Worm (Caenorhabditis elegans) whole organism, L4 larva: ENCODE data around the gene nmr-1.

ENCODE experiments used
- D1046.2 ChIP-seq: fragments of 200-800 bp; sonication (Bioruptor generic); IDR thresholded peaks from 2 replicates; pipeline ENCODE4 v1.3.6; 2022; ENCODE audit warnings: missing genetic modification characterization, missing compliant biosample characterization
- F26F4.8 ChIP-seq: fragments of 200-800 bp; sonication (Bioruptor generic); conservative IDR thresholded peaks from 2 replicates; pipeline ENCODE4 v1.3.6; 2022; ENCODE audit warnings: missing genetic modification characterization, missing compliant biosample characterization
- F37D6.2 ChIP-seq: sonication (generic microtip); optimal IDR thresholded peaks from 2 replicates; lab custom pipeline; 2016; ENCODE audit warnings: mild to moderate bottlenecking, missing genetic modification characterization, missing compliant biosample characterization
- F49E8.2 ChIP-seq: sonication (generic microtip); optimal IDR thresholded peaks from 2 replicates; lab custom pipeline; 2016; ENCODE audit warnings: missing compliant biosample characterization, mild to moderate bottlenecking, missing genetic modification characterization, borderline replicate concordance
- T20F7.1 ChIP-seq: fragments of 200-800 bp; sonication (Bioruptor generic); optimal IDR thresholded peaks from 2 replicates; lab custom pipeline; 2018; ENCODE audit warnings: mild to moderate bottlenecking, missing genetic modification characterization, missing compliant biosample characterization
- Y48G9A.11 ChIP-seq: fragments of 200-800 bp; sonication (Bioruptor generic); IDR thresholded peaks from 2 replicates; pipeline ENCODE4 v1.3.6; 2022; ENCODE audit warnings: missing genetic modification reagents, missing genetic modification characterization, missing compliant biosample characterization
- ZK546.5 ChIP-seq, 2 experiments: sonication (generic microtip); optimal IDR thresholded peaks; 2 replicates each; lab custom pipeline; 2017; ENCODE audit warnings: missing biosample characterization in 2 of 2, missing genetic modification characterization in 2 of 2
- aha-1 ChIP-seq: fragments of 150-350 bp; peaks from one replicate; lab custom pipeline; 2014; ENCODE audit warnings: missing biosample characterization, missing genetic modification characterization
- ama-1 ChIP-seq: fragments of 150-350 bp; optimal IDR thresholded peaks from 2 replicates; lab custom pipeline; 2014; ENCODE audit warnings: inconsistent platforms, mixed read lengths
- arid-1 ChIP-seq: fragments of 200-800 bp; sonication (Bioruptor generic); conservative IDR thresholded peaks from 2 replicates; pipeline ENCODE4 v1.3.6; 2022; ENCODE audit warnings: missing genetic modification reagents, missing genetic modification characterization, missing compliant biosample characterization
- ceh-82 ChIP-seq: sonication (generic microtip); optimal IDR thresholded peaks from 2 replicates; lab custom pipeline; 2017; ENCODE audit warnings: missing biosample characterization, missing genetic modification characterization
- daf-8 ChIP-seq: fragments of 200-800 bp; sonication (Bioruptor generic); IDR thresholded peaks from 2 replicates; pipeline ENCODE4 v1.3.6; 2022; ENCODE audit warnings: missing genetic modification characterization, missing compliant biosample characterization
- dmd-8 ChIP-seq: fragments of 200-800 bp; sonication (Bioruptor generic); IDR thresholded peaks from 2 replicates; pipeline ENCODE4 v1.3.6; 2022; ENCODE audit warnings: missing genetic modification characterization, missing compliant biosample characterization
- dpl-1 ChIP-seq: fragments of 150-350 bp; optimal IDR thresholded peaks from 2 replicates; lab custom pipeline; 2014; ENCODE audit warnings: missing biosample characterization, missing genetic modification reagents, missing genetic modification characterization
- egl-27 ChIP-seq: sonication (generic microtip); optimal IDR thresholded peaks from 3 replicates; lab custom pipeline; 2017; ENCODE audit warnings: missing biosample characterization, missing genetic modification reagents, missing genetic modification characterization
- egl-43 ChIP-seq: fragments of 200-800 bp; sonication (Bioruptor generic); IDR thresholded peaks from 2 replicates; pipeline ENCODE4 v1.3.6; 2022; ENCODE audit warnings: missing genetic modification reagents, missing genetic modification characterization, missing compliant biosample characterization
- fos-1 ChIP-seq: fragments of 150-350 bp; optimal IDR thresholded peaks from 2 replicates; lab custom pipeline; 2014; ENCODE audit warnings: missing biosample characterization, missing genetic modification characterization
- gei-8 ChIP-seq: fragments of 200-800 bp; sonication (Bioruptor generic); optimal IDR thresholded peaks from 2 replicates; lab custom pipeline; 2018; ENCODE audit warnings: mild to moderate bottlenecking, missing genetic modification characterization, missing compliant biosample characterization
- hif-1 ChIP-seq, 2 experiments: sonication (generic microtip); optimal IDR thresholded peaks; 2 replicates each; lab custom pipeline; 2016 to 2017; ENCODE audit warnings: missing compliant biosample characterization in 2 of 2, missing genetic modification characterization in 2 of 2, missing genetic modification reagents in 2 of 2, missing genotype in 2 of 2, mild to moderate bottlenecking in 1 of 2
- lin-13 ChIP-seq: fragments of 150-350 bp; optimal IDR thresholded peaks from 2 replicates; lab custom pipeline; 2014; ENCODE audit warnings: missing biosample characterization, missing genetic modification reagents, missing genetic modification characterization
- lin-38 ChIP-seq: fragments of 200-800 bp; sonication (Bioruptor generic); IDR thresholded peaks from 2 replicates; pipeline ENCODE4 v1.3.6; 2022; ENCODE audit warnings: missing genetic modification reagents, missing genetic modification characterization, missing compliant biosample characterization
- lir-3 ChIP-seq: sonication (generic microtip); optimal IDR thresholded peaks from 2 replicates; lab custom pipeline; 2016; ENCODE audit warnings: mild to moderate bottlenecking, missing genetic modification characterization, missing compliant biosample characterization
- lsy-2 ChIP-seq, 2 experiments: fragments of 150-350 bp in 1 of 2; sonication (generic microtip) in 1 of 2; optimal IDR thresholded peaks; 2 replicates each; lab custom pipeline; 2014 to 2017; ENCODE audit warnings: missing biosample characterization in 2 of 2, missing genetic modification characterization in 2 of 2
- madf-5 ChIP-seq, 2 experiments: fragments of 200-800 bp; sonication (Bioruptor generic); IDR thresholded peaks; 2 replicates each; pipeline ENCODE4 v1.3.6; 2022; ENCODE audit warnings: missing compliant biosample characterization in 2 of 2, missing genetic modification characterization in 2 of 2
- mes-2 ChIP-seq: sonication (generic microtip); optimal IDR thresholded peaks from 2 replicates; lab custom pipeline; 2016; ENCODE audit warnings: missing genotype, mild to moderate bottlenecking, missing genetic modification characterization, missing compliant biosample characterization; ENCODE audit not compliant: poor library complexity, severe bottlenecking
- mxl-3 ChIP-seq: fragments of 200-800 bp; sonication (Bioruptor generic); optimal IDR thresholded peaks from 2 replicates; lab custom pipeline; 2018; ENCODE audit warnings: mild to moderate bottlenecking, missing genetic modification characterization, missing compliant biosample characterization
- nhr-10 ChIP-seq: fragments of 150-350 bp; optimal IDR thresholded peaks from 2 replicates; lab custom pipeline; 2014; ENCODE audit warnings: missing biosample characterization, missing genetic modification characterization
- nhr-102 ChIP-seq: sonication (generic microtip); optimal IDR thresholded peaks from 2 replicates; lab custom pipeline; 2016; ENCODE audit warnings: mild to moderate bottlenecking, missing genetic modification characterization, moderate library complexity, missing compliant biosample characterization
- nhr-111 ChIP-seq: fragments of 200-800 bp; sonication (Bioruptor generic); optimal IDR thresholded peaks from 2 replicates; lab custom pipeline; 2018; ENCODE audit warnings: mild to moderate bottlenecking, missing genetic modification characterization, missing compliant biosample characterization
- nhr-28 ChIP-seq: fragments of 150-350 bp; optimal IDR thresholded peaks from 2 replicates; lab custom pipeline; 2014; ENCODE audit warnings: missing biosample characterization, missing genetic modification characterization
- nhr-41 ChIP-seq: fragments of 200-800 bp; sonication (Bioruptor generic); IDR thresholded peaks from 2 replicates; pipeline ENCODE4 v1.3.6; 2022; ENCODE audit warnings: missing genetic modification reagents, missing genetic modification characterization, missing compliant biosample characterization
- nhr-6 ChIP-seq: fragments of 150-350 bp; optimal IDR thresholded peaks from 2 replicates; lab custom pipeline; 2014; ENCODE audit warnings: missing biosample characterization, missing genetic modification characterization
- nhr-76 ChIP-seq: fragments of 150-350 bp; optimal IDR thresholded peaks from 2 replicates; lab custom pipeline; 2014; ENCODE audit warnings: missing biosample characterization, missing genetic modification characterization
- nhr-77 ChIP-seq: fragments of 150-350 bp; optimal IDR thresholded peaks from 2 replicates; lab custom pipeline; 2014; ENCODE audit warnings: missing biosample characterization, missing genetic modification characterization
- php-3 ChIP-seq: fragments of 200-800 bp; sonication (Bioruptor generic); IDR thresholded peaks from 2 replicates; pipeline ENCODE4 v1.3.6; 2022; ENCODE audit warnings: missing genetic modification reagents, missing genetic modification characterization, missing compliant biosample characterization
- rbr-2 ChIP-seq: sonication (generic microtip); optimal IDR thresholded peaks from 2 replicates; lab custom pipeline; 2016; ENCODE audit warnings: missing genotype, missing genetic modification characterization, missing compliant biosample characterization
- saeg-2 ChIP-seq: fragments of 200-800 bp; sonication (Bioruptor generic); IDR thresholded peaks from 2 replicates; pipeline ENCODE4 v1.3.6; 2022; ENCODE audit warnings: missing genetic modification reagents, missing genetic modification characterization, missing compliant biosample characterization
- sdz-12 ChIP-seq: fragments of 200-800 bp; sonication (Bioruptor generic); optimal IDR thresholded peaks from 2 replicates; lab custom pipeline; 2018; ENCODE audit warnings: mild to moderate bottlenecking, missing genetic modification characterization, missing compliant biosample characterization
- skn-1 ChIP-seq: fragments of 150-350 bp; optimal IDR thresholded peaks from 2 replicates; lab custom pipeline; 2014; ENCODE audit warnings: missing biosample characterization, missing genetic modification characterization
- snpc-1.2 ChIP-seq: fragments of 200-800 bp; sonication (Bioruptor generic); IDR thresholded peaks from 2 replicates; pipeline ENCODE4 v1.3.6; 2022; ENCODE audit warnings: missing genetic modification reagents, missing genetic modification characterization, missing compliant biosample characterization
- snpc-4 ChIP-seq: fragments of 150-350 bp; optimal IDR thresholded peaks from 2 replicates; lab custom pipeline; 2014; ENCODE audit warnings: missing biosample characterization, missing genetic modification characterization
- spr-3 ChIP-seq: fragments of 200-800 bp; sonication (Bioruptor generic); optimal IDR thresholded peaks from 2 replicates; lab custom pipeline; 2018; ENCODE audit warnings: mild to moderate bottlenecking, missing genetic modification characterization, missing compliant biosample characterization
- tag-97 ChIP-seq: fragments of 200-800 bp; sonication (Bioruptor generic); IDR thresholded peaks from 2 replicates; pipeline ENCODE4 v1.3.6; 2022; ENCODE audit warnings: missing genetic modification characterization, missing compliant biosample characterization
- tra-1 ChIP-seq: fragments of 200-800 bp; sonication (Bioruptor generic); IDR thresholded peaks from 2 replicates; pipeline ENCODE4 v1.3.6; 2022; ENCODE audit warnings: missing genetic modification reagents, missing genetic modification characterization, missing compliant biosample characterization
- unc-130 ChIP-seq: sonication (generic microtip); optimal IDR thresholded peaks from 2 replicates; lab custom pipeline; 2016; ENCODE audit warnings: missing genetic modification reagents, missing genetic modification characterization, missing compliant biosample characterization
- unc-39 ChIP-seq: sonication (generic microtip); optimal IDR thresholded peaks from 2 replicates; lab custom pipeline; 2017; ENCODE audit warnings: missing biosample characterization, missing genetic modification characterization
- vab-7 ChIP-seq: fragments of 200-800 bp; sonication (Bioruptor generic); IDR thresholded peaks from 2 replicates; pipeline ENCODE4 v1.3.6; 2022; ENCODE audit warnings: missing genetic modification reagents, missing genetic modification characterization, missing compliant biosample characterization
- zfp-3 ChIP-seq: fragments of 200-800 bp; sonication (Bioruptor generic); conservative IDR thresholded peaks from 2 replicates; pipeline ENCODE4 v1.3.6; 2022; ENCODE audit warnings: missing genetic modification reagents, missing genetic modification characterization, missing compliant biosample characterization

nmr-1 gene

ce11 chrII:5420947-5421614 lies 25.3 kb downstream of the nmr-1 start, which contains the start of gene tofu-6:
tofu-6 (plus strand) TSS chrII:5421248.
- no peak for TF ChIP-seq ama-1
- TF ChIP-seq tag-97, result no peak
- TF ChIP-seq mes-2, result no peak
- TF ChIP-seq Y48G9A.11, result 0 out of 2 replicates have a peak, but pooled peaks have one; percentile 56
- TF ChIP-seq lir-3 (tag; lab: Kevin White, UChicago), result no peak
- TF ChIP-seq skn-1 (tag; lab: Kevin White, UChicago), result no peak
- TF ChIP-seq lin-38, result peak; percentile 94
- TF ChIP-seq snpc-4 (tag; lab: Kevin White, UChicago), result no peak
- TF ChIP-seq aha-1 (tag; lab: Kevin White, UChicago), result peak; percentile 59
- no peak for TF ChIP-seq tra-1 (GFP tag; lab: Robert Waterston, UW)
- no peak for TF ChIP-seq nhr-77 (tag; lab: Kevin White, UChicago)
- no peak for TF ChIP-seq gei-8 (GFP tag; lab: Kevin White, UChicago)
- no peak for TF ChIP-seq egl-27
- TF ChIP-seq mxl-3 (GFP tag; lab: Kevin White, UChicago), result no peak
- no peak for TF ChIP-seq unc-39 (tag; lab: Kevin White, UChicago)
- no peak for TF ChIP-seq fos-1 (tag; lab: Kevin White, UChicago)
- TF ChIP-seq snpc-1.2 (GFP tag; lab: Robert Waterston, UW), result no peak
- no peak for TF ChIP-seq ceh-82 (tag; lab: Kevin White, UChicago)
- no peak for TF ChIP-seq spr-3 (GFP tag; lab: Kevin White, UChicago)
- peak; percentile 53 for TF ChIP-seq unc-130
- peak; percentile 41 for TF ChIP-seq F49E8.2 (tag; lab: Kevin White, UChicago)
- TF ChIP-seq saeg-2 (GFP tag; lab: Robert Waterston, UW), result no peak
- TF ChIP-seq rbr-2 (tag; lab: Kevin White, UChicago), result no peak
- TF ChIP-seq egl-43, result no peak
- no peak for TF ChIP-seq nhr-102 (tag; lab: Kevin White, UChicago)
- no peak for TF ChIP-seq nhr-6 (tag; lab: Kevin White, UChicago)
- no peak for TF ChIP-seq sdz-12
- no peak for TF ChIP-seq zfp-3 (GFP tag; lab: Robert Waterston, UW)
- no peak for TF ChIP-seq daf-8 (GFP tag; lab: Robert Waterston, UW)
- TF ChIP-seq madf-5 (GFP tag; IDR thresholded peaks at IDR 0.05; lab: Robert Waterston, UW), result no peak
- TF ChIP-seq vab-7 (GFP tag; lab: Robert Waterston, UW), result no peak
- TF ChIP-seq D1046.2 (GFP tag; lab: Robert Waterston, UW), result no peak
- no peak for TF ChIP-seq nhr-41 (GFP tag; lab: Robert Waterston, UW)
- peak; percentile 45 for TF ChIP-seq dpl-1 (GFP tag; lab: Kevin White, UChicago)
- TF ChIP-seq F26F4.8 (GFP tag; lab: Robert Waterston, UW), result no peak
- TF ChIP-seq php-3 (GFP tag; lab: Robert Waterston, UW), result no peak
- TF ChIP-seq lin-13, result no peak
- no peak for TF ChIP-seq dmd-8 (GFP tag; lab: Robert Waterston, UW)
- TF ChIP-seq ZK546.5 (tag; optimal IDR thresholded peaks at IDR 0.05; lab: Kevin White, UChicago), result no peak
- no peak for TF ChIP-seq nhr-76 (tag; lab: Kevin White, UChicago)
- TF ChIP-seq nhr-10 (tag; lab: Kevin White, UChicago), result no peak
- peak in 1 of 2 experiments; percentile 92 for TF ChIP-seq lsy-2 (tag; optimal IDR thresholded peaks at IDR 0.05; lab: Kevin White, UChicago)
- no peak for TF ChIP-seq arid-1
- TF ChIP-seq F37D6.2 (tag; lab: Kevin White, UChicago), result no peak
- no peak for TF ChIP-seq T20F7.1 (GFP tag; lab: Kevin White, UChicago)
- no peak for TF ChIP-seq hif-1 (tag; optimal IDR thresholded peaks at IDR 0.05; lab: Kevin White, UChicago)
- no peak for TF ChIP-seq nhr-111
- no peak for TF ChIP-seq nhr-28 (tag; lab: Kevin White, UChicago)
